Worm (Caenorhabditis elegans): ENCODE measurements around the gene magi-1.

magi-1 gene

DNA sequence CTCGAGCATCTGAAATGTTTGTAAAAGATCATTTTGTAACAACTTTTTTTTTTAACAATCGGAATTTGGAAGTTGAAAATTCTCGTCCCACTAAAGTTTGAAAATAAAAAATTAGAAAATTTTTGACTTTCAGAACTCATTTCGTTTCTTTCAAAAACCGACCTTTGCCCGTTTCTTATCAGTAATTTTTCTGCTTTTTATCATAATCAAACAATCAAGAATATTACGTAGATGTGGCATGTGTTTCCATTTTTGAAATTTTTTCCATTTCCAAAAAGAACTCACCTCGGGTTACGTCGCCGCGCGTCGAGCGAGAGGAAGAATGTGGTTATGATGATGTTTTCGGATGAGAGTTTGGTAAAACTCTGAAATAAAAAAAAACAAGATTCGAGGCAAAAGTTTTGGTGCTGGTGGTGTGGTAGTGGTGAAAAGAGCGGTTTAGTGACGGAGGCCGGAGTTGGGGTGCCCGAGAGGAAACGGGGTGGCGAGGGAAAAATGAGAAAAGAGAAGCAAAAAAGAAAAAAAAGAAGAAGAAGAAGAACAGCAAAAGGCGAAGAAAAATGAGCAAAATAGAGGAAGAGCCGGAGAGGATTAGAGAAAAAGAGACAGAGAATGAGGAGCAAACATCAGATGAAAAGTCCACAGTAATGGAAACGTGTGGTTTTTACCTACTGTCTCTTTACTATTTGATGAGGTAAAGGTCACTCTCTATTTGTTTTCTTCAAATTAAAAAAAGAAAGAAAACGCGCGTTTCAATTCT, 46.0 kb downstream of the magi-1 start, which contains the start of gene T12A7.2:
Gene T12A7.2 (minus strand): TSS at position 412 of the 760 bp plus-strand sequence.
- TF ChIP-seq unc-120 (tag; optimal IDR thresholded peaks at IDR 0.05; ENCODE audit: poor library complexity, severe bottlenecking) (peak; percentile 37), blmp-1 (tag; optimal IDR thresholded peaks at IDR 0.05) (no peak)

DNA sequence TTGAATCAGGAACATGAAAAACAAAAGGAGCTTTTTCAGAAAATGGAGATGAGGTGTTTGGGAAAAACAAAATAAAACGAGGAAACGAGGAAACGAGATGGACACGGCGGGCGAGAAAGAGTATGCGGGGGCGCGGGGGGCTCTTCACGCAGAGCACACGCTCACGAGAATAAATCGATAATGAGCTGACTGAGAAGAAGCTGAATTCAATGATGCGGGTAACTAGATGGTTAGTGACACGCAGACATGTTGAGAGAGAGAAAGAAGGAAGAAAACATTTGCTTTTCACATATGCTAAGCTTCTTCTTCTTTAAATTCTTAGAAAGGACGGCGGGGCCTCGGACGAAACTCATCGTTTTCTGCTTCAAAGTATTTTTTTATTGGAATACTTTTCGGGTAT, 50.7 kb downstream of the magi-1 start:
- TF ChIP-seq pha-4 (tag; optimal IDR thresholded peaks at IDR 0.05) (no peak), unc-120 (tag; optimal IDR thresholded peaks at IDR 0.05; ENCODE audit: poor library complexity, severe bottlenecking) (peak; percentile 10), elt-1 (tag; optimal IDR thresholded peaks at IDR 0.05; ENCODE audit: borderline replicate concordance, insufficient read depth) (no peak), mls-2 (tag; optimal IDR thresholded peaks at IDR 0.05) (no peak), unc-62 (GFP tag; optimal IDR thresholded peaks at IDR 0.05) (peak; percentile 16), ceh-39 (tag; optimal IDR thresholded peaks at IDR 0.05) (no peak), ztf-11 (tag; optimal IDR thresholded peaks at IDR 0.05) (no peak), M03D4.4 (tag; optimal IDR thresholded peaks at IDR 0.05) (no peak), ces-1 (GFP tag; optimal IDR thresholded peaks at IDR 0.05) (peak; percentile 94), lsy-2 (tag; optimal IDR thresholded peaks at IDR 0.05) (no peak)

DNA sequence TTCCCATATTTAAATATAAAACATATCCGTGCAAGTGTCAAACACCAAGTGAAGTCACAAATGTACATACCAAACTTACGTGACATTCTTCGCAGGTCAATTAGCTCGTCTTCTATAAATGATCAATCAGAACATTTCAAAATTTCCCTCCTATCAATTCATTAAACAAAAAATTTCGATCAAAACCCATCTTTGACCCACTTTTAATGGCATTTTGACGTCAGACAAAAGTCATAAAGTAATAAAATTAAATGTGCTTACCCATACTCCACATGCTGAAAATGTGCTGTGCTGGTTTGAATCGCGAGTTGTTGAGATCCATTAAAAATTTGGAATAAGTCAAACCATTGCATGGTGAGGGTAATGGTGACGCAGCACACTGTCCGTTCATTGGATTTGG, 54.9 kb downstream of the magi-1 start:
- TF ChIP-seq flh-1 (GFP tag; optimal IDR thresholded peaks at IDR 0.05) = no peak
- no peak for TF ChIP-seq nhr-237 (tag; optimal IDR thresholded peaks at IDR 0.05)
- TF ChIP-seq tbx-8 (GFP tag; optimal IDR thresholded peaks at IDR 0.05) = no peak
- TF ChIP-seq unc-120 (tag; optimal IDR thresholded peaks at IDR 0.05; ENCODE audit: poor library complexity, severe bottlenecking) = no peak
- no peak for TF ChIP-seq blmp-1 (tag; optimal IDR thresholded peaks at IDR 0.05)
- no peak for TF ChIP-seq sptf-1 (tag; optimal IDR thresholded peaks at IDR 0.05)

DNA sequence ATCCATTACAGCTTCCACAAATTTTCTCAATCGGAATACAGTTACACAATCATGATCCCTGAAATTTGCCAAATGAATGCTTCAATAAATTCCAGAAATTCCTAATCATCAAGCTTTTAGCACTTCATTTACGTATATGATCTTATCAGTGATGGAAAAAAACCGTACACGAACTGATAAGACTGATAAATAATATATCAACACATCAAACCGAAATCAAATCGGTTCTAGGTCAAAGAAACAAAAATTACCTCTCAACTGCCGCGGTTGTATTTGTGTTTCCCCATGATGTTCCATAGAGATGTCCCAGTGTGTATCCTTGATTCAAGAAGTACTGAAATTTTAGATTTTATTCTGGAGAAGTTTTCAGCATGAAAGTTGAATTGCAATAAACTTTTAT, 56.2 kb downstream of the magi-1 start:
- TF ChIP-seq ztf-11 (tag; optimal IDR thresholded peaks at IDR 0.05) (no peak), bed-3 (GFP tag; optimal IDR thresholded peaks at IDR 0.05) (no peak), mep-1 (tag; optimal IDR thresholded peaks at IDR 0.05) (no peak), snpc-4 (tag; optimal IDR thresholded peaks at IDR 0.05) (no peak)

DNA sequence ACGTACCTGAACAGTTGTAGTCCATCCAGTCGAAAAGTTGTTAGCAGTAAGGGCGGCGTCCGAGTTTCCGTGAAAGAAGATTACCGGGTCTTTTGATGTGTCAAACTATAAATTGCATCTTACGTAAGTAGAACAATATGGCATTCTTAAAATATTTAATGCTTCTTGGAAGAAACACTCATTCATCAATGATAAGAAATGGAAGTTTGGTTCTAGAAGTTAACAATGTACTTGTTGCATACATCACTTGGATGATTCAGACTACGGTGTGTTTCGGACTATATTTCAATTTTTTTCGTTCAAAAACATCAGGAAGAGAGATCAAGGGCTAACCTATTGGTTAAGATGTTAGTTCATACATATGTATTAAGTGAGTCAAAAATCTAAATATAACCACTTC, 57.3 kb downstream of the magi-1 start:
- no peak for TF ChIP-seq nhr-28 (tag; optimal IDR thresholded peaks at IDR 0.05)
- no peak for TF ChIP-seq drap-1 (GFP tag; optimal IDR thresholded peaks at IDR 0.05)
- no peak for TF ChIP-seq ztf-11 (tag; optimal IDR thresholded peaks at IDR 0.05)
- no peak for TF ChIP-seq ceh-83 (GFP tag; optimal IDR thresholded peaks at IDR 0.05)
- TF ChIP-seq pha-4 (tag; optimal IDR thresholded peaks at IDR 0.05) = no peak
- TF ChIP-seq tbx-8 (GFP tag; optimal IDR thresholded peaks at IDR 0.05) = no peak
- no peak for TF ChIP-seq lin-13 (tag; optimal IDR thresholded peaks at IDR 0.05)
- no peak for TF ChIP-seq flh-1 (GFP tag; optimal IDR thresholded peaks at IDR 0.05)
- no peak for TF ChIP-seq unc-62 (GFP tag; optimal IDR thresholded peaks at IDR 0.05)
- no peak for TF ChIP-seq cnd-1 (tag; optimal IDR thresholded peaks at IDR 0.05)
- TF ChIP-seq ham-2 (GFP tag; optimal IDR thresholded peaks at IDR 0.05) = no peak
- no peak for TF ChIP-seq snpc-4 (tag; optimal IDR thresholded peaks at IDR 0.05)
- no peak for TF ChIP-seq unc-120 (tag; optimal IDR thresholded peaks at IDR 0.05; ENCODE audit: poor library complexity, severe bottlenecking)
- TF ChIP-seq elt-3 (tag; optimal IDR thresholded peaks at IDR 0.05) = no peak
- TF ChIP-seq lin-32 (GFP tag; optimal IDR thresholded peaks at IDR 0.05) = no peak

DNA sequence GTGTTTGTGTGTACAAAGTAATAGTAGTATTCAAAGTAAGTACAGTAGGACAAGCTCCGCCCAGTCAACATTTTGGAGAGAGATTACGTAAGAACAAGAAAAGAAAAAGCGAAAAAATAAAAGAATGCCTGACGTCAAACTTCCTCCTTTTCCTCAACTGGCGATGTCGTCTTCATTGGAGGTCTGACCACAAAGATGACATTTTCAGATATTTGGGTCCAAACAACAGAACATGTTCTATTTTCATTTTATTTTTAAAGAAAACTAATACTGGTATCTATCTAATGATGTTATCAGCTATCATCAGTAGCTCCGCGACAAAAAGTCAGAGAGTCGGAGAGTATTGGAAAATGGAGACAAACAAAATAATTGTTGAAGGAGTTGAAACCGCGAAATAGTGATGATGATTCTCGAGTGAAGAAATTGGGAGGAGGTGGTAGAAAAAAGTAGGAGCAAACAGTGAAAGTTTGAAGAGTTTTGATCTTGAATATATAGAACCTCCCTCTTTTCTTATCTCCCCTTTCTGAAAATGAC, 58.9 kb downstream of the magi-1 start, which contains the start of gene lips-5:
Gene lips-5 (minus strand): TSS at position 51 of the 534 bp plus-strand sequence.
- TF ChIP-seq elt-1 (tag; optimal IDR thresholded peaks at IDR 0.05; ENCODE audit: borderline replicate concordance, insufficient read depth) (no peak), bed-3 (GFP tag; optimal IDR thresholded peaks at IDR 0.05) (no peak), tbx-8 (GFP tag; optimal IDR thresholded peaks at IDR 0.05) (no peak), elt-3 (tag; optimal IDR thresholded peaks at IDR 0.05) (no peak), mep-1 (tag; optimal IDR thresholded peaks at IDR 0.05) (no peak), ceh-83 (GFP tag; optimal IDR thresholded peaks at IDR 0.05) (no peak), lsy-2 (tag; optimal IDR thresholded peaks at IDR 0.05) (no peak), sem-2 (GFP tag; optimal IDR thresholded peaks at IDR 0.05) (no peak), zip-8 (tag; optimal IDR thresholded peaks at IDR 0.05) (no peak), ces-1 (GFP tag; optimal IDR thresholded peaks at IDR 0.05) (no peak), cnd-1 (tag; optimal IDR thresholded peaks at IDR 0.05) (no peak), blmp-1 (tag; optimal IDR thresholded peaks at IDR 0.05) (no peak)

Data from whole organism, mixed stage, embryonic.